Fruit fly (Drosophila melanogaster) Kc167 (cell line): ENCODE data around the gene HipHop.

Experiments
- Sin3A ChIP-seq: fragments of >200 bp; optimal IDR thresholded peaks from 2 replicates; lab custom pipeline; 2018; ENCODE audit warnings: missing external identifiers
- h ChIP-seq: fragments of >200 bp; optimal IDR thresholded peaks from 3 replicates; lab custom pipeline; 2018; ENCODE audit warnings: missing external identifiers
- insv ChIP-seq: fragments of >200 bp; optimal IDR thresholded peaks from 3 replicates; lab custom pipeline; 2018; ENCODE audit warnings: missing external identifiers
- psq ChIP-seq: fragments of >200 bp; optimal IDR thresholded peaks from 2 replicates; lab custom pipeline; 2017; ENCODE audit warnings: missing external identifiers

DNA sequence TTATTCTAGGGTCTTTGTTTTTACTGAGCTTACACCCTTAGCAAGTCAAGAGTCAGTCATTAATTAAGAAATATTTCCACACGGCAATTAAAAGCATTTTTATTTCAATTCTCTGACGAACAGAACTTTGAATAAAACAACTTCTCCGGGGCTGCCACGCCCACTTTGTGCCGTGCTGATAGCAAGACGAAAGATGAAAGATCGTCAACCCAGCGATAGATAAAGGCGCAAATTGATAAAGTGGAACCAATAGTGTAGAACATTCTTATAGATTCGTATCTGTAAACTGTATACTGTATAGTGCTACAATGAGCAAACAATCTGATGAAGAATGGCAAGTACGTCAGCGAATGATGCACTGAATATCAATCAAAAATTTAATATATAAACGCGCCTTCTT lies 14.0 kb downstream of the HipHop start:
- no peak for TF ChIP-seq psq
- no peak for TF ChIP-seq h
- TF ChIP-seq insv: no peak
- TF ChIP-seq Sin3A (lab: Kevin White, UChicago): no peak
